Worm (Caenorhabditis elegans): ENCODE measurements around the gene B0252.3.

- TF ChIP-seq ama-1 (optimal IDR thresholded peaks at IDR 0.05) (no peak), tbx-2 (tag; optimal IDR thresholded peaks at IDR 0.05) (peak; percentile 10), ceh-24 (tag; optimal IDR thresholded peaks at IDR 0.05) (no peak), nfya-1 (tag; optimal IDR thresholded peaks at IDR 0.05) (no peak), ref-2 (tag; optimal IDR thresholded peaks at IDR 0.05) (no peak), dmd-4 (tag; optimal IDR thresholded peaks at IDR 0.05; ENCODE audit: borderline replicate concordance) (no peak), elt-2 (tag; optimal IDR thresholded peaks at IDR 0.05) (no peak), sox-4 (tag; optimal IDR thresholded peaks at IDR 0.05) (no peak), unc-55 (GFP tag; optimal IDR thresholded peaks at IDR 0.05) (peak; percentile 40), K09A11.1 (tag; optimal IDR thresholded peaks at IDR 0.05; ENCODE audit: insufficient read depth) (no peak), eyg-1 (tag; optimal IDR thresholded peaks at IDR 0.05) (no peak)
These were observed 18.9 kb upstream of the B0252.3 start for ce11 chrII:6926488-6926887.

Data from whole organism, late embryonic.